Fruit fly (Drosophila melanogaster) whole organism, embryonic: Measurements from ENCODE around the gene Tsen2.

Experiments
- CG11560 ChIP-seq: fragments of 200-800 bp; sonication (Bioruptor generic); IDR thresholded peaks from 3 replicates; pipeline ENCODE4 v1.3.6; 2022; ENCODE audit warnings: missing biosample characterization, missing genetic modification characterization
- CG14050 ChIP-seq: fragments of 200-800 bp; sonication (Bioruptor generic); IDR thresholded peaks from 3 replicates; pipeline ENCODE4 v1.3.6; 2022; ENCODE audit warnings: missing biosample characterization, missing genetic modification characterization
- CG15479 ChIP-seq: fragments of 200-800 bp; sonication (Bioruptor generic); optimal IDR thresholded peaks from 3 replicates; lab custom pipeline; 2019; ENCODE audit warnings: missing biosample characterization, mild to moderate bottlenecking, missing genetic modification characterization, moderate library complexity
- CG16779 ChIP-seq: fragments of 200-800 bp; sonication (Bioruptor generic); IDR thresholded peaks from 2 replicates; pipeline ENCODE4 v1.3.6; 2022; ENCODE audit warnings: missing biosample characterization, missing genetic modification characterization
- CG17612 ChIP-seq: fragments of 200-800 bp; sonication (Bioruptor generic); IDR thresholded peaks from 2 replicates; pipeline ENCODE4 v1.3.6; 2022; ENCODE audit warnings: missing biosample characterization, missing genetic modification characterization
- CG17912 ChIP-seq: fragments of 200-800 bp; sonication (Bioruptor generic); optimal IDR thresholded peaks from 2 replicates; lab custom pipeline; 2018; ENCODE audit warnings: missing biosample characterization, mild to moderate bottlenecking, missing genetic modification characterization
- CG18011 ChIP-seq: fragments of 200-800 bp; sonication (Bioruptor generic); optimal IDR thresholded peaks from 2 replicates; lab custom pipeline; 2017; ENCODE audit warnings: missing biosample characterization, missing genetic modification characterization, mild to moderate bottlenecking, moderate library complexity, missing genotype
- CG18476 ChIP-seq: fragments of 200-800 bp; sonication (Bioruptor generic); optimal IDR thresholded peaks from 2 replicates; lab custom pipeline; 2016; ENCODE audit warnings: missing biosample characterization, mild to moderate bottlenecking, missing genetic modification characterization
- CG2202 ChIP-seq: fragments of 200-800 bp; sonication (Bioruptor generic); optimal IDR thresholded peaks from 2 replicates; lab custom pipeline; 2018; ENCODE audit warnings: missing biosample characterization, mild to moderate bottlenecking, missing genetic modification characterization
- CG30431 ChIP-seq: fragments of 200-800 bp; sonication (Bioruptor generic); optimal IDR thresholded peaks from 2 replicates; lab custom pipeline; 2017; ENCODE audit warnings: missing biosample characterization, missing genetic modification characterization
- CG4282 ChIP-seq: fragments of 200-800 bp; sonication (Bioruptor generic); optimal IDR thresholded peaks from 2 replicates; lab custom pipeline; 2016; ENCODE audit warnings: missing biosample characterization, missing genetic modification characterization
- CG6654 ChIP-seq: fragments of 200-800 bp; sonication (Bioruptor generic); optimal IDR thresholded peaks from 2 replicates; lab custom pipeline; 2017; ENCODE audit warnings: missing biosample characterization, mild to moderate bottlenecking, missing genetic modification characterization
- CG8944 ChIP-seq: fragments of 200-800 bp; sonication (Bioruptor generic); optimal IDR thresholded peaks from 3 replicates; lab custom pipeline; 2016; ENCODE audit warnings: missing biosample characterization, missing genetic modification characterization
- CG9727 ChIP-seq: fragments of 200-800 bp; sonication (Bioruptor generic); optimal IDR thresholded peaks from 3 replicates; lab custom pipeline; 2017; ENCODE audit warnings: missing biosample characterization, mild to moderate bottlenecking, missing genetic modification characterization
- Dad ChIP-seq: fragments of 200-800 bp; sonication (Bioruptor generic); optimal IDR thresholded peaks from 3 replicates; lab custom pipeline; 2016; ENCODE audit warnings: missing biosample characterization, missing genetic modification characterization
- Dek ChIP-seq: fragments of 200-800 bp; sonication (Bioruptor generic); optimal IDR thresholded peaks from 3 replicates; lab custom pipeline; 2019; ENCODE audit warnings: missing biosample characterization, mild to moderate bottlenecking, missing genetic modification characterization, moderate library complexity
- Dref ChIP-seq: fragments of 200-800 bp; sonication (Bioruptor generic); IDR thresholded peaks from 2 replicates; pipeline ENCODE4 v1.3.6; 2022; ENCODE audit warnings: missing biosample characterization, missing genetic modification characterization
- Elba2 ChIP-seq: fragments of 200-800 bp; sonication (Bioruptor generic); optimal IDR thresholded peaks from 3 replicates; lab custom pipeline; 2016; ENCODE audit warnings: missing biosample characterization, missing genetic modification characterization
- Fer2 ChIP-seq: fragments of 200-800 bp; sonication (Bioruptor generic); optimal IDR thresholded peaks from 2 replicates; lab custom pipeline; 2018; ENCODE audit warnings: missing biosample characterization, mild to moderate bottlenecking, missing genetic modification characterization, moderate library complexity
- H15 ChIP-seq: fragments of 200-800 bp; sonication (Bioruptor generic); IDR thresholded peaks from 3 replicates; pipeline ENCODE4 v1.3.6; 2022; ENCODE audit warnings: missing biosample characterization, missing genetic modification characterization
- HLH54F ChIP-seq: fragments of 200-800 bp; sonication (Bioruptor generic); optimal IDR thresholded peaks from 3 replicates; lab custom pipeline; 2016; ENCODE audit warnings: missing biosample characterization, missing genetic modification characterization
- Hr3 ChIP-seq: fragments of 200-800 bp; sonication (Bioruptor generic); optimal IDR thresholded peaks from 3 replicates; lab custom pipeline; 2016; ENCODE audit warnings: missing biosample characterization, missing genetic modification characterization
- Hsf ChIP-seq: fragments of 200-800 bp; sonication (Bioruptor generic); optimal IDR thresholded peaks from 3 replicates; lab custom pipeline; 2016; ENCODE audit warnings: missing biosample characterization, missing genetic modification characterization
- Nf-YC ChIP-seq: fragments of 200-800 bp; optimal IDR thresholded peaks from 3 replicates; lab custom pipeline; 2019; ENCODE audit warnings: missing biosample characterization, mild to moderate bottlenecking, missing genetic modification characterization, moderate library complexity
- Optix ChIP-seq: fragments of 200-800 bp; sonication (Bioruptor generic); IDR thresholded peaks from 3 replicates; pipeline ENCODE4 v1.3.6; 2022; ENCODE audit warnings: missing biosample characterization, missing genetic modification characterization
- Sox102F ChIP-seq: fragments of 200-800 bp; sonication (Bioruptor generic); optimal IDR thresholded peaks from 2 replicates; lab custom pipeline; 2018; ENCODE audit warnings: missing biosample characterization, mild to moderate bottlenecking, missing genetic modification characterization, moderate library complexity
- Tbp ChIP-seq: fragments of >200 bp; optimal IDR thresholded peaks from 2 replicates; lab custom pipeline; 2018; ENCODE audit warnings: missing biosample characterization, missing genetic modification characterization
- Xrp1 ChIP-seq: fragments of 200-800 bp; sonication (Bioruptor generic); IDR thresholded peaks from 2 replicates; pipeline ENCODE4 v1.3.6; 2022; ENCODE audit warnings: missing biosample characterization, missing genetic modification characterization
- ara ChIP-seq: fragments of 200-800 bp; sonication (Bioruptor generic); IDR thresholded peaks from 2 replicates; pipeline ENCODE4 v1.3.6; 2022; ENCODE audit warnings: missing biosample characterization, missing genetic modification characterization
- az2 ChIP-seq: fragments of 200-800 bp; sonication (Bioruptor generic); optimal IDR thresholded peaks from 3 replicates; lab custom pipeline; 2016; ENCODE audit warnings: missing biosample characterization, missing genetic modification characterization
- br ChIP-seq: fragments of >200 bp; optimal IDR thresholded peaks from 2 replicates; lab custom pipeline; 2017
- caup ChIP-seq: fragments of 200-800 bp; sonication (Bioruptor generic); optimal IDR thresholded peaks from 3 replicates; lab custom pipeline; 2017; ENCODE audit warnings: missing biosample characterization, mild to moderate bottlenecking, missing genetic modification characterization, moderate library complexity; ENCODE audit not compliant: severe bottlenecking
- crol ChIP-seq: fragments of 200-800 bp; sonication (Bioruptor generic); IDR thresholded peaks from 2 replicates; pipeline ENCODE4 v1.3.6; 2022; ENCODE audit warnings: missing biosample characterization, missing genetic modification characterization
- da ChIP-seq: fragments of 200-800 bp; sonication (Bioruptor generic); optimal IDR thresholded peaks from 2 replicates; lab custom pipeline; 2016; ENCODE audit warnings: missing biosample characterization, missing genetic modification characterization
- ems ChIP-seq: fragments of 200-800 bp; sonication (Bioruptor generic); optimal IDR thresholded peaks from 3 replicates; lab custom pipeline; 2016; ENCODE audit warnings: missing biosample characterization, missing genetic modification characterization
- ewg ChIP-seq: fragments of 200-800 bp; sonication (Bioruptor generic); optimal IDR thresholded peaks from 3 replicates; lab custom pipeline; 2017; ENCODE audit warnings: mild to moderate bottlenecking, missing biosample characterization, missing genetic modification reagents, missing genetic modification characterization
- fru ChIP-seq: fragments of >200 bp; optimal IDR thresholded peaks from 2 replicates; lab custom pipeline; 2017
- gro ChIP-seq: fragments of 200-800 bp; sonication (Bioruptor generic); optimal IDR thresholded peaks from 2 replicates; lab custom pipeline; 2016; ENCODE audit warnings: missing biosample characterization, missing genetic modification characterization
- gsb ChIP-seq: fragments of 200-800 bp; sonication (Bioruptor generic); IDR thresholded peaks from 2 replicates; pipeline ENCODE4 v1.3.6; 2022; ENCODE audit warnings: missing biosample characterization, missing genetic modification characterization
- h ChIP-seq: fragments of >200 bp; optimal IDR thresholded peaks from 2 replicates; lab custom pipeline; 2017
- hb ChIP-seq: fragments of 200-800 bp; sonication (Bioruptor generic); IDR thresholded peaks from 3 replicates; pipeline ENCODE4 v1.3.6; 2022; ENCODE audit warnings: missing biosample characterization, missing genetic modification characterization; ENCODE audit not compliant: partially characterized antibody
- hth ChIP-seq: fragments of >200 bp; optimal IDR thresholded peaks from 2 replicates; lab custom pipeline; 2017; ENCODE audit warnings: inconsistent platforms
- jumu ChIP-seq: fragments of 200-800 bp; sonication (Bioruptor generic); optimal IDR thresholded peaks from 3 replicates; lab custom pipeline; 2016; ENCODE audit warnings: missing biosample characterization, missing genetic modification characterization
- odd ChIP-seq: fragments of 200-800 bp; sonication (Bioruptor generic); optimal IDR thresholded peaks from 2 replicates; lab custom pipeline; 2017; ENCODE audit warnings: missing biosample characterization, mild to moderate bottlenecking, missing genetic modification characterization
- scrt ChIP-seq: fragments of 200-800 bp; sonication (Bioruptor generic); optimal IDR thresholded peaks from 2 replicates; lab custom pipeline; 2018; ENCODE audit warnings: missing biosample characterization, mild to moderate bottlenecking, missing genetic modification characterization, moderate library complexity
- sima ChIP-seq: fragments of 200-800 bp; sonication (Bioruptor generic); optimal IDR thresholded peaks from 2 replicates; lab custom pipeline; 2016; ENCODE audit warnings: missing biosample characterization, missing genetic modification characterization
- tap ChIP-seq: fragments of 200-800 bp; optimal IDR thresholded peaks from 3 replicates; lab custom pipeline; 2019; ENCODE audit warnings: missing biosample characterization, mild to moderate bottlenecking, missing genetic modification characterization, moderate library complexity
- tin ChIP-seq: fragments of 200-800 bp; sonication (Bioruptor generic); optimal IDR thresholded peaks from 3 replicates; lab custom pipeline; 2016; ENCODE audit warnings: missing biosample characterization, missing genetic modification characterization
- tna ChIP-seq: fragments of 200-800 bp; sonication (Bioruptor generic); IDR thresholded peaks from 2 replicates; pipeline ENCODE4 v1.3.6; 2022; ENCODE audit warnings: missing biosample characterization, missing genetic modification characterization; ENCODE audit not compliant: partially characterized antibody
- ttk ChIP-seq: fragments of 200-800 bp; sonication (Bioruptor generic); IDR thresholded peaks from 2 replicates; pipeline ENCODE4 v2.1.2; 2022; ENCODE audit warnings: missing biosample characterization, missing genetic modification characterization
- usp ChIP-seq: fragments of >200 bp; optimal IDR thresholded peaks from 2 replicates; lab custom pipeline; 2017; ENCODE audit warnings: missing biosample characterization, missing genetic modification characterization
- z ChIP-seq: fragments of 200-800 bp; sonication (Bioruptor generic); IDR thresholded peaks from 3 replicates; pipeline ENCODE4 v1.3.6; 2022; ENCODE audit warnings: missing biosample characterization, missing genetic modification characterization

Tsen2 gene

DNA sequence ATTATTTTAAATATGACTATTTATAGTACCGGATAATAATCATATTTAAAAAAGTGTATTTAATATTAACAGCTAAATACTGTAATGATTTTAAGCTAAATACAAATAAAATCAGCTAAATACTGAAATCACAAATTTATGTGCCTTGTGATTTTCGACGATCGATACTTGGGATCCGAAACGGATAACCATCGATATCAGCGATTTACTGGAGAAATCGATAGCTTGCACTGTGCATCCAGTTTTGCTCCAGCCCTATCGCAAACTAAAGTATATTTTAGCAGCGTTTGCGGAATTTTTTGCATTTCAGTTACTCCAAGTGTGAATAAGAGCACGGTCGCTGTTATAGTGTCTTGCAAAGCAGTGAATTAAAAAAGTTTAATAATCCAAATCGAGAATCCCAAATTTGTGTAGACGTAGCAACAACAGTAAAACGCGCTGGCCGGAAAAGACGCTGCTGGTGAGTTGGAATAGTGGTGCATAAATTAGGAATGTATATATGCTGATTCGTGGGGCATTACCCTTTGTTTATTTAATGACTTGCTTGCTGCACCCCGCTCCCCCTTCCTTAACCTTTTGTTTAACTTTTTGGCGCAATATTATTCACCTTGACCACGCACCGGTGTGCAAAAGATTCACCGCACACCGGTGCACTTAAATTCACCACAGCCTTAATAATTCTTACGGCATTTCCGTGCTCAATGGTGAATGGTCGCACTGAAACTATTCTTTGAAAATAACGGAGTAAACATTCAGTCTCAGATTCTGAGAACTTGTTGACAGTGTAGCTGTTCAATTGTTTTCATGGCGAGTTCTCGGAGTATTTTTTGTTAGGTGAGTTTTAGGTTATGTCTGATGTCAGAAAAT, 49.5 kb upstream of the Tsen2 start, which contains the start of the genes grp and squ (continued):
- TF ChIP-seq tna (GFP tag; lab: Robert Waterston, UW) (peak; percentile 99), Xrp1 (GFP tag; lab: Robert Waterston, UW) (no peak), CG30431 (GFP tag; lab: Kevin White, UChicago) (no peak), scrt (GFP tag; lab: Kevin White, UChicago) (no peak), Elba2 (GFP tag; lab: Kevin White, UChicago) (no peak), caup (GFP tag; lab: Kevin White, UChicago) (no peak), CG6654 (GFP tag; lab: Kevin White, UChicago) (no peak), CG14050 (GFP tag; lab: Robert Waterston, UW) (no peak), tap (tag; lab: Kevin White, UChicago) (no peak), Dek (tag; lab: Kevin White, UChicago) (no peak), gsb (GFP tag; lab: Robert Waterston, UW) (no peak), CG15479 (GFP tag; lab: Kevin White, UChicago) (peak; percentile 84), br (no peak), ara (GFP tag; lab: Robert Waterston, UW) (no peak), da (no peak), Optix (GFP tag; lab: Robert Waterston, UW) (no peak), ttk (GFP tag; lab: Robert Waterston, UW) (no peak), az2 (no peak), CG18476 (GFP tag; lab: Kevin White, UChicago) (no peak), Dref (GFP tag; lab: Robert Waterston, UW) (peak; percentile 97), fru (lab: Kevin White, UChicago) (no peak), ems (GFP tag; lab: Kevin White, UChicago) (no peak), Nf-YC (tag; lab: Kevin White, UChicago) (no peak), CG4282 (GFP tag; lab: Kevin White, UChicago) (no peak), odd (GFP tag; lab: Kevin White, UChicago) (no peak), CG9727 (no peak), tin (GFP tag; lab: Kevin White, UChicago) (no peak), H15 (no peak), CG2202 (no peak), sima (GFP tag; lab: Kevin White, UChicago) (no peak), ewg (GFP tag; lab: Kevin White, UChicago) (no peak), Dad (no peak), jumu (GFP tag; lab: Kevin White, UChicago) (peak; percentile 26), CG18011 (GFP tag; lab: Kevin White, UChicago) (no peak), crol (GFP tag; lab: Robert Waterston, UW) (peak; percentile 87), Hr3 (GFP tag; lab: Kevin White, UChicago) (no peak), CG11560 (tag; lab: Robert Waterston, UW) (no peak), hb (GFP tag; lab: Robert Waterston, UW) (peak; percentile 97), Tbp (GFP tag; lab: Kevin White, UChicago) (no peak), z (GFP tag; lab: Robert Waterston, UW) (no peak), usp (GFP tag; lab: Kevin White, UChicago) (no peak), CG17612 (GFP tag; lab: Robert Waterston, UW) (no peak), Sox102F (no peak), Hsf (peak; percentile 24), hth (lab: Kevin White, UChicago) (no peak), h (lab: Kevin White, UChicago) (no peak), CG8944 (GFP tag; lab: Kevin White, UChicago) (no peak), CG17912 (GFP tag; lab: Kevin White, UChicago) (no peak), CG16779 (GFP tag; lab: Robert Waterston, UW) (no peak), HLH54F (GFP tag; lab: Kevin White, UChicago) (peak; percentile 37), Fer2 (tag; lab: Kevin White, UChicago) (no peak), gro (peak; percentile 2)
